Fruit fly (Drosophila melanogaster) whole organism, prepupa: ENCODE measurements around the gene CG33271.

Source experiments
- Blimp-1 ChIP-seq: fragments of 200-800 bp; sonication (Bioruptor generic); optimal IDR thresholded peaks from 3 replicates; lab custom pipeline; 2017; ENCODE audit warnings: missing biosample characterization, missing genetic modification characterization, mild to moderate bottlenecking, moderate library complexity, missing genetic modification reagents
- CG10631 ChIP-seq: fragments of 200-800 bp; sonication (Bioruptor generic); optimal IDR thresholded peaks from 2 replicates; lab custom pipeline; 2016; ENCODE audit warnings: missing biosample characterization, missing genetic modification characterization
- CG10669 ChIP-seq: fragments of 200-800 bp; sonication (Bioruptor generic); optimal IDR thresholded peaks from 3 replicates; lab custom pipeline; 2018; ENCODE audit warnings: missing biosample characterization, mild to moderate bottlenecking, missing genetic modification characterization, moderate library complexity
- CG11294 ChIP-seq: fragments of 200-800 bp; sonication (Bioruptor generic); IDR thresholded peaks from 2 replicates; pipeline ENCODE4 v1.3.6; 2022; ENCODE audit warnings: missing biosample characterization, missing genetic modification characterization
- CG11762 ChIP-seq: fragments of 200-800 bp; sonication (Bioruptor generic); optimal IDR thresholded peaks from 3 replicates; lab custom pipeline; 2016; ENCODE audit warnings: missing biosample characterization, missing genetic modification characterization; ENCODE audit not compliant: insufficient read depth
- CG11902 ChIP-seq: fragments of 200-800 bp; sonication (Bioruptor generic); optimal IDR thresholded peaks from 3 replicates; lab custom pipeline; 2016; ENCODE audit warnings: missing biosample characterization, missing genetic modification characterization
- CG15336 ChIP-seq: fragments of 200-800 bp; sonication (Bioruptor generic); IDR thresholded peaks from 2 replicates; pipeline ENCODE4 v1.3.6; 2022; ENCODE audit warnings: missing biosample characterization, missing genetic modification characterization
- CG1621 ChIP-seq: fragments of 200-800 bp; sonication (Bioruptor generic); optimal IDR thresholded peaks from 3 replicates; lab custom pipeline; 2018; ENCODE audit warnings: missing biosample characterization, mild to moderate bottlenecking, missing genetic modification characterization
- CG16779 ChIP-seq: fragments of 200-800 bp; sonication (Bioruptor generic); optimal IDR thresholded peaks from 3 replicates; lab custom pipeline; 2017; ENCODE audit warnings: missing biosample characterization, mild to moderate bottlenecking, missing genetic modification characterization
- CG3032 ChIP-seq: fragments of 200-800 bp; optimal IDR thresholded peaks from 2 replicates; lab custom pipeline; 2019; ENCODE audit warnings: missing biosample characterization, mild to moderate bottlenecking, missing genetic modification characterization, moderate library complexity
- CG31627 ChIP-seq: fragments of 200-800 bp; sonication (Bioruptor generic); optimal IDR thresholded peaks from 3 replicates; lab custom pipeline; 2016; ENCODE audit warnings: missing biosample characterization, missing genetic modification characterization
- CG32006 ChIP-seq: fragments of 200-800 bp; sonication (Bioruptor generic); optimal IDR thresholded peaks from 3 replicates; lab custom pipeline; 2017; ENCODE audit warnings: missing biosample characterization, mild to moderate bottlenecking, missing genetic modification characterization
- CG34406 ChIP-seq: fragments of 200-800 bp; sonication (Bioruptor generic); optimal IDR thresholded peaks from 3 replicates; lab custom pipeline; 2016; ENCODE audit warnings: missing biosample characterization, missing genetic modification characterization
- CG3919 ChIP-seq: fragments of 200-800 bp; sonication (Bioruptor generic); optimal IDR thresholded peaks from 3 replicates; lab custom pipeline; 2016; ENCODE audit warnings: missing biosample characterization, missing genetic modification characterization
- CG4318 ChIP-seq: fragments of 200-800 bp; sonication (Bioruptor generic); optimal IDR thresholded peaks from 3 replicates; lab custom pipeline; 2017; ENCODE audit warnings: missing biosample characterization, mild to moderate bottlenecking, missing genetic modification characterization
- CG6163 ChIP-seq: fragments of 200-800 bp; sonication (Bioruptor generic); IDR thresholded peaks from 3 replicates; pipeline ENCODE4 v1.3.6; 2022; ENCODE audit warnings: missing biosample characterization, missing genetic modification characterization
- CG6276 ChIP-seq: fragments of 200-800 bp; sonication (Bioruptor generic); optimal IDR thresholded peaks from 2 replicates; lab custom pipeline; 2017; ENCODE audit warnings: missing biosample characterization, mild to moderate bottlenecking, missing genetic modification characterization
- CG6792 ChIP-seq: fragments of 200-800 bp; sonication (Bioruptor generic); optimal IDR thresholded peaks from 3 replicates; lab custom pipeline; 2016; ENCODE audit warnings: missing biosample characterization, missing genetic modification characterization
- CG6808 ChIP-seq: fragments of 200-800 bp; sonication (Bioruptor generic); optimal IDR thresholded peaks from 3 replicates; lab custom pipeline; 2017; ENCODE audit warnings: missing biosample characterization, missing genetic modification characterization, mild to moderate bottlenecking, moderate library complexity, missing genetic modification reagents
- CG6854 ChIP-seq: fragments of 200-800 bp; sonication (Bioruptor generic); optimal IDR thresholded peaks from 2 replicates; lab custom pipeline; 2017; ENCODE audit warnings: missing biosample characterization, mild to moderate bottlenecking, missing genetic modification characterization
- CG7368 ChIP-seq: fragments of 200-800 bp; sonication (Bioruptor generic); optimal IDR thresholded peaks from 3 replicates; lab custom pipeline; 2016; ENCODE audit warnings: missing biosample characterization, missing genetic modification characterization
- CG8119 ChIP-seq: fragments of 200-800 bp; sonication (Bioruptor generic); IDR thresholded peaks from 3 replicates; pipeline ENCODE4 v1.3.6; 2022; ENCODE audit warnings: missing biosample characterization, missing genetic modification characterization
- CG8632 ChIP-seq: fragments of 200-800 bp; sonication (Bioruptor generic); optimal IDR thresholded peaks from 3 replicates; lab custom pipeline; 2016; ENCODE audit warnings: missing biosample characterization, missing genetic modification characterization
- Eip75B ChIP-seq: fragments of 200-800 bp; sonication (Bioruptor generic); optimal IDR thresholded peaks from 3 replicates; lab custom pipeline; 2016; ENCODE audit warnings: missing biosample characterization, missing genetic modification characterization
- Eip78C ChIP-seq: fragments of 200-800 bp; sonication (Bioruptor generic); peaks from one replicate; lab custom pipeline; 2016; ENCODE audit warnings: missing biosample characterization, missing genetic modification characterization
- Eip93F ChIP-seq: fragments of 200-800 bp; sonication (Bioruptor generic); optimal IDR thresholded peaks from 2 replicates; lab custom pipeline; 2016; ENCODE audit warnings: missing biosample characterization, mild to moderate bottlenecking, missing genetic modification characterization
- Ets96B ChIP-seq: fragments of 200-800 bp; optimal IDR thresholded peaks from 2 replicates; lab custom pipeline; 2019; ENCODE audit warnings: missing biosample characterization, mild to moderate bottlenecking, missing genetic modification characterization, moderate library complexity
- Gug ChIP-seq: fragments of 200-800 bp; sonication (Bioruptor generic); IDR thresholded peaks from 2 replicates; pipeline ENCODE4 v1.3.6; 2022; ENCODE audit warnings: missing biosample characterization, missing genetic modification characterization
- Hr38 ChIP-seq: sonication (Bioruptor generic); optimal IDR thresholded peaks from 2 replicates; lab custom pipeline; 2016; ENCODE audit warnings: missing biosample characterization, missing genetic modification characterization
- Hr4 ChIP-seq: fragments of 200-800 bp; sonication (Bioruptor generic); optimal IDR thresholded peaks from 3 replicates; lab custom pipeline; 2016; ENCODE audit warnings: missing biosample characterization, missing genetic modification characterization
- Lpt ChIP-seq: fragments of 200-800 bp; sonication (Bioruptor generic); optimal IDR thresholded peaks from 3 replicates; lab custom pipeline; 2016; ENCODE audit warnings: missing biosample characterization, missing genetic modification characterization
- OdsH ChIP-seq: fragments of 200-800 bp; sonication (Bioruptor generic); optimal IDR thresholded peaks from 3 replicates; lab custom pipeline; 2016; ENCODE audit warnings: missing biosample characterization, missing genetic modification characterization
- Sox102F ChIP-seq: fragments of 200-800 bp; sonication (Bioruptor generic); optimal IDR thresholded peaks from 2 replicates; lab custom pipeline; 2016; ENCODE audit warnings: missing biosample characterization, mild to moderate bottlenecking, missing genetic modification characterization
- Sox14 ChIP-seq: fragments of 200-800 bp; sonication (Bioruptor generic); optimal IDR thresholded peaks from 3 replicates; lab custom pipeline; 2016; ENCODE audit warnings: missing biosample characterization, missing genetic modification characterization
- Sox15 ChIP-seq: fragments of 200-800 bp; sonication (Bioruptor generic); optimal IDR thresholded peaks from 3 replicates; lab custom pipeline; 2016; ENCODE audit warnings: missing biosample characterization, missing genetic modification characterization
- cyc ChIP-seq: fragments of 200-800 bp; sonication (Bioruptor generic); optimal IDR thresholded peaks from 3 replicates; lab custom pipeline; 2016; ENCODE audit warnings: missing biosample characterization, missing genetic modification characterization
- dac ChIP-seq: fragments of 200-800 bp; sonication (Bioruptor generic); optimal IDR thresholded peaks from 2 replicates; lab custom pipeline; 2017; ENCODE audit warnings: missing biosample characterization, mild to moderate bottlenecking, missing genetic modification characterization
- dsx ChIP-seq: fragments of 200-800 bp; optimal IDR thresholded peaks from 3 replicates; lab custom pipeline; 2019; ENCODE audit warnings: missing biosample characterization, mild to moderate bottlenecking, missing genetic modification characterization, moderate library complexity; ENCODE audit not compliant: poor library complexity, severe bottlenecking
- eg ChIP-seq: fragments of 200-800 bp; sonication (Bioruptor generic); IDR thresholded peaks from 3 replicates; pipeline ENCODE4 v1.3.6; 2022; ENCODE audit warnings: missing biosample characterization, missing genetic modification characterization
- esn ChIP-seq: fragments of 200-800 bp; sonication (Bioruptor generic); optimal IDR thresholded peaks from 2 replicates; lab custom pipeline; 2016; ENCODE audit warnings: missing biosample characterization, mild to moderate bottlenecking, missing genetic modification characterization, moderate library complexity
- fd59A ChIP-seq: fragments of 200-800 bp; sonication (Bioruptor generic); optimal IDR thresholded peaks from 2 replicates; lab custom pipeline; 2017; ENCODE audit warnings: missing biosample characterization, mild to moderate bottlenecking, missing genetic modification characterization, missing genetic modification reagents
- fkh ChIP-seq: fragments of 200-800 bp; sonication (Bioruptor generic); optimal IDR thresholded peaks from 3 replicates; lab custom pipeline; 2017; ENCODE audit warnings: missing biosample characterization, mild to moderate bottlenecking, missing genetic modification characterization, moderate library complexity
- lz ChIP-seq: fragments of 200-800 bp; sonication (Bioruptor generic); optimal IDR thresholded peaks from 3 replicates; lab custom pipeline; 2016; ENCODE audit warnings: missing biosample characterization, missing genetic modification characterization
- net ChIP-seq: fragments of 200-800 bp; sonication (Bioruptor generic); optimal IDR thresholded peaks from 3 replicates; lab custom pipeline; 2016; ENCODE audit warnings: missing biosample characterization, missing genetic modification characterization
- salr ChIP-seq, 2 experiments: fragments of 200-800 bp; sonication (Bioruptor generic); optimal IDR thresholded peaks; 3 replicates each; lab custom pipeline; 2016 to 2018; ENCODE audit warnings: missing biosample characterization in 2 of 2, missing genetic modification characterization in 2 of 2, mild to moderate bottlenecking in 1 of 2
- spab ChIP-seq: fragments of 200-800 bp; sonication (Bioruptor generic); optimal IDR thresholded peaks from 2 replicates; lab custom pipeline; 2017; ENCODE audit warnings: missing biosample characterization, mild to moderate bottlenecking, missing genetic modification characterization, missing genetic modification reagents
- svp ChIP-seq: fragments of 200-800 bp; sonication (Bioruptor generic); peaks from one replicate; lab custom pipeline; 2016; ENCODE audit warnings: missing biosample characterization, missing genetic modification characterization
- vri ChIP-seq: fragments of 200-800 bp; sonication (Bioruptor generic); optimal IDR thresholded peaks from 3 replicates; lab custom pipeline; 2016; ENCODE audit warnings: missing biosample characterization, mild to moderate bottlenecking, missing genetic modification characterization

CG33271 gene

DNA sequence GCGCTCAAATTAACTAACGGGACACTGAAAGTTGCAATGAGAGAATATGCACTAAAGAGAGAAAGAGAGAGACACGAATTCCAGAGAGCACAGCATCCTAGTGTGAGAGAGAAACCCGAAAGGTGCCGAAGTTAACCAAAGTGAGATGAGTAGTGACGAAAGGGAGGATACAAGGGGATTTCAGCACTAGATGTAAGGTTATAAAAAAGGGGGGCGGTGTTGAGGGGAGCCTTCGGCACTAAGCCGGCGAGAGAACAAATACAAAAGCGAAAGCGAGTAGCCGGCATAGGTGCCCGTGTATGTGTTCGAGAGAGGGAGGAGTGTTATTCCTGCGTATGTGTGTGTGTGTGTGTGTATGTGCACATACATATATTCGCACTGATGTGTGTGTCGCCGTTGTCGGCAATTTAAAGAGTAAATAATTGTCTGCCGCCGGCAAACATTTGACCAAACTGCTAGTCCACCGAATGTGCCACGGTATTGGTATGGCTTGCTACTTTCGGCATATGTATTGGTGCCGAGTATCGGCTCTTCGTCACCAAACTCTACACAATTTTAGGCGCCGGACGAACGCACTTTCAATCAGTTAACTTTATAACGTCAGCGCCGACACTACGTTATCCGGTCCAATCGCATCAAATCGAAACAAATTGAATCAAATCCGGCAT is 19.4 kb upstream of the CG33271 start, which contains the start of gene CG7368:
Gene CG7368 (plus strand): TSS at position 618 of the 668 bp plus-strand sequence.
- TF ChIP-seq CG8119 (GFP tag; lab: Robert Waterston, UW) (no peak), CG7368 (GFP tag; lab: Kevin White, UChicago) (peak; percentile 44), Eip78C (GFP tag; lab: Kevin White, UChicago) (peak; percentile 34)

DNA sequence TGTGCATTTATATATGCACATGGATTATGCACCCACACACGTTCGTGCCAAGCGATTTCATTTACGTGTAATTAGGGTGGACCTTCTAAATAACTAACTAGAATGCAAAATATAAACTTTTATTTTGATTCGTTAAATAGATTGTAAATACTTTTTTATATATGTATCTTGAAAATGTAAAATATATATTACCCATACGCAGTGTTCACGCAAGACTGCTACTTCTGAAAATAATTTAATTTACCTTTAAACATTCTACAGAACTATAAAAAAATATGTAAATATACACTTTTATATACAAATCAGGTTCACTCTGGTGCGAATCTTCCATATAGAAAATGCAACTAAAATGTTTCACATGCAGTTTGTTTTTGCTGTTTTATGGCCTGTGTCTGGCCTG is 16.5 kb upstream of the CG33271 start:
- TF ChIP-seq Eip93F (GFP tag; lab: Kevin White, UChicago) (no peak), fkh (GFP tag; lab: Kevin White, UChicago) (no peak), salr (GFP tag; optimal IDR thresholded peaks at IDR 0.05; lab: Kevin White, UChicago) (peak in 1 of 2 experiments; percentile 28), Lpt (GFP tag; lab: Kevin White, UChicago) (peak; percentile 11), CG15336 (peak; percentile 75), Sox102F (GFP tag; lab: Kevin White, UChicago) (no peak), CG6792 (GFP tag; lab: Kevin White, UChicago) (no peak), svp (GFP tag; lab: Kevin White, UChicago) (no peak), CG8119 (GFP tag; lab: Robert Waterston, UW) (peak; percentile 82), Ets96B (tag; lab: Kevin White, UChicago) (peak; percentile 60), OdsH (GFP tag; lab: Kevin White, UChicago) (peak; percentile 28), esn (GFP tag; lab: Kevin White, UChicago) (peak; percentile 17), dac (GFP tag; lab: Kevin White, UChicago) (no peak), dsx (GFP tag; lab: Kevin White, UChicago) (peak; percentile 44), Sox14 (no peak), CG4318 (GFP tag; lab: Kevin White, UChicago) (peak; percentile 2), CG6808 (GFP tag; lab: Kevin White, UChicago) (peak; percentile 29), CG32006 (peak; percentile 56), Sox15 (no peak), CG10669 (peak; percentile 26), CG6276 (peak; percentile 43), CG34406 (GFP tag; lab: Kevin White, UChicago) (peak; percentile 22), Eip75B (GFP tag; lab: Kevin White, UChicago) (no peak), CG10631 (GFP tag; lab: Kevin White, UChicago) (peak; percentile 10), CG1621 (tag; lab: Kevin White, UChicago) (no peak), spab (GFP tag; lab: Kevin White, UChicago) (no peak), net (GFP tag; lab: Kevin White, UChicago) (peak; percentile 9), CG6854 (GFP tag; lab: Kevin White, UChicago) (no peak), CG7368 (GFP tag; lab: Kevin White, UChicago) (no peak), CG8632 (GFP tag; lab: Kevin White, UChicago) (peak; percentile 23), Hr38 (GFP tag; lab: Kevin White, UChicago) (no peak), lz (GFP tag; lab: Kevin White, UChicago) (no peak), CG3919 (peak; percentile 33), CG11762 (GFP tag; lab: Kevin White, UChicago) (no peak), CG16779 (tag; lab: Kevin White, UChicago) (peak; percentile 7), vri (GFP tag; lab: Kevin White, UChicago) (no peak), CG6163 (GFP tag; lab: Robert Waterston, UW) (peak; percentile 61; the same call in 2 of the 3 replicates), Hr4 (GFP tag; lab: Kevin White, UChicago) (peak; percentile 42), CG11294 (no peak), eg (GFP tag; lab: Robert Waterston, UW) (0 out of 3 replicates have a peak, but pooled peaks have one; percentile 54), Gug (GFP tag; lab: Robert Waterston, UW) (peak; percentile 33; the same call in 1 of the 2 replicates), CG3032 (peak; percentile 35), fd59A (GFP tag; lab: Kevin White, UChicago) (no peak), Eip78C (GFP tag; lab: Kevin White, UChicago) (peak; percentile 62), CG31627 (GFP tag; lab: Kevin White, UChicago) (no peak), Blimp-1 (GFP tag; lab: Kevin White, UChicago) (no peak), cyc (GFP tag; lab: Kevin White, UChicago) (no peak), CG11902 (GFP tag; lab: Kevin White, UChicago) (no peak)
